Fruit fly (Drosophila melanogaster): ENCODE data around the gene nej.

nej gene

DNA sequence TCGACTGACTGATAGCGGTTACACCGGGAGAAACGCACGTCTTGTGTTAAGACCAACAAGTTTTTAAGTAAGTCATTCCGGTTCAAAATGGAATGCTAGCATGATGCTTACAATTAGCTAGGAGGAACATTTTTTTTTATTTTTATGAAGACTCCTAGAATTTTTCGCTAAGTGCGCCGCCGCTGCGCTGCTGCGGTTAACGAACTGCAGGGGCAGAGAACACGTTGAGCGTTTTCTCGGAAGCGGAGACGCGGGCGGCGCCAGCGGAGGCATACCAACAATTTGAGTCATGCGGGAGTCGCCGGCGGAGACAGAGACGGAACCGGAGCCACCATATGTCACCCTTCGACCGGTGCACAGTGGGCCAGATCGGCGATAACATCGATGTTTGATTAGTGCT lies 40.8 kb downstream of the nej start (continued):
- TF ChIP-seq Eip75B (GFP tag; optimal IDR thresholded peaks at IDR 0.05) (peak; percentile 99), CG11762 (GFP tag; optimal IDR thresholded peaks at IDR 0.05; ENCODE audit: insufficient read depth) (peak; percentile 97), Met (GFP tag; optimal IDR thresholded peaks at IDR 0.05) (peak; percentile 99), Hr4 (GFP tag; optimal IDR thresholded peaks at IDR 0.05) (peak; percentile 98), Blimp-1 (GFP tag; optimal IDR thresholded peaks at IDR 0.05) (peak; percentile 95), Ets96B (tag; optimal IDR thresholded peaks at IDR 0.05) (peak; percentile 94), OdsH (GFP tag; optimal IDR thresholded peaks at IDR 0.05) (peak; percentile 98), CG34406 (GFP tag; optimal IDR thresholded peaks at IDR 0.05) (peak; percentile 98), CG6792 (GFP tag; optimal IDR thresholded peaks at IDR 0.05) (peak; percentile 99), Hr39 (GFP tag; optimal IDR thresholded peaks at IDR 0.05) (peak; percentile 99), Sox102F (GFP tag; optimal IDR thresholded peaks at IDR 0.05) (peak; percentile 98), achi (GFP tag; optimal IDR thresholded peaks at IDR 0.05) (peak; percentile 98), CG1621 (tag; optimal IDR thresholded peaks at IDR 0.05) (peak; percentile 96), svp (GFP tag) (peak; percentile 100), vri (GFP tag; optimal IDR thresholded peaks at IDR 0.05) (peak; percentile 99), CG15336 (GFP tag; IDR thresholded peaks at IDR 0.05) (peak; percentile 97), CG3919 (GFP tag; optimal IDR thresholded peaks at IDR 0.05) (peak; percentile 99), CG32006 (GFP tag; optimal IDR thresholded peaks at IDR 0.05) (peak; percentile 97), Eip78C (GFP tag) (peak; percentile 99), Gug (GFP tag; IDR thresholded peaks at IDR 0.05) (peak; percentile 98), eg (GFP tag; IDR thresholded peaks at IDR 0.05) (peak; percentile 98), CG8119 (GFP tag; IDR thresholded peaks at IDR 0.05) (peak; percentile 97), CG11902 (GFP tag; optimal IDR thresholded peaks at IDR 0.05) (peak; percentile 98), dac (GFP tag; optimal IDR thresholded peaks at IDR 0.05) (peak; percentile 94), esn (GFP tag; optimal IDR thresholded peaks at IDR 0.05) (peak; percentile 99), CG6276 (GFP tag; optimal IDR thresholded peaks at IDR 0.05) (peak; percentile 94), CG3032 (tag; optimal IDR thresholded peaks at IDR 0.05) (peak; percentile 94), CG9139 (GFP tag; optimal IDR thresholded peaks at IDR 0.05) (peak; percentile 96), CG10631 (GFP tag; optimal IDR thresholded peaks at IDR 0.05) (peak; percentile 97)

DNA sequence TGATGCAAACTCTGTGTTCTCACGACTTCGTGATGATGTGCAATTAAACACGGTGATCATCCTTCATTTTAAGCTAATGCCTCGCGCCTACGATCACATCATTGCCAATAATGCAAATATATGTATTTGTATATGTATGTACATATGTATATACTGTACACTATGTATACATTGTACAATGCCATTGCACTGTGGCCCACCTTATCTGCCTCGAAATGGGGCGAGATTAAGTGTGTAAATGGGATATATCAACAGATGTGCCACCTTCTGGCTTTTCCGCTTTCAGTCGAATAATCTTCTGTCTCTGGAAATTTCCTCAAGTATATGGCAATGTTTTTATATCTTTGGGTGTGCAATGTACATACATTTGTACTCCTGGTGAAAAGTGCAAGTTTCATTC lies 42.0 kb downstream of the nej start:
- TF ChIP-seq Eip78C (GFP tag) = peak; percentile 69
- TF ChIP-seq Eip75B (GFP tag; optimal IDR thresholded peaks at IDR 0.05) = peak; percentile 0
- TF ChIP-seq ss (GFP tag; optimal IDR thresholded peaks at IDR 0.05) = peak in 1 of 2 experiments; percentile 22
- no peak for TF ChIP-seq cyc (GFP tag; optimal IDR thresholded peaks at IDR 0.05)
- TF ChIP-seq acj6 (GFP tag; optimal IDR thresholded peaks at IDR 0.05) = no peak
- TF ChIP-seq svp (GFP tag) = peak; percentile 90
- TF ChIP-seq CG8319 (GFP tag; optimal IDR thresholded peaks at IDR 0.05) = no peak
- peak; percentile 34 for TF ChIP-seq dsx (GFP tag; optimal IDR thresholded peaks at IDR 0.05; ENCODE audit: poor library complexity, severe bottlenecking)
- no peak for TF ChIP-seq Sox15 (GFP tag; optimal IDR thresholded peaks at IDR 0.05)
- no peak for TF ChIP-seq CG6276 (GFP tag; optimal IDR thresholded peaks at IDR 0.05)
- TF ChIP-seq fkh (GFP tag; optimal IDR thresholded peaks at IDR 0.05) = peak; percentile 41
- TF ChIP-seq topi (GFP tag; optimal IDR thresholded peaks at IDR 0.05) = peak; percentile 4
- TF ChIP-seq eg (GFP tag; IDR thresholded peaks at IDR 0.05) = no peak
- TF ChIP-seq esn (GFP tag; optimal IDR thresholded peaks at IDR 0.05) = no peak
- no peak for TF ChIP-seq pdm3 (GFP tag; optimal IDR thresholded peaks at IDR 0.05)
- TF ChIP-seq CG6808 (GFP tag; optimal IDR thresholded peaks at IDR 0.05) = peak; percentile 8

DNA sequence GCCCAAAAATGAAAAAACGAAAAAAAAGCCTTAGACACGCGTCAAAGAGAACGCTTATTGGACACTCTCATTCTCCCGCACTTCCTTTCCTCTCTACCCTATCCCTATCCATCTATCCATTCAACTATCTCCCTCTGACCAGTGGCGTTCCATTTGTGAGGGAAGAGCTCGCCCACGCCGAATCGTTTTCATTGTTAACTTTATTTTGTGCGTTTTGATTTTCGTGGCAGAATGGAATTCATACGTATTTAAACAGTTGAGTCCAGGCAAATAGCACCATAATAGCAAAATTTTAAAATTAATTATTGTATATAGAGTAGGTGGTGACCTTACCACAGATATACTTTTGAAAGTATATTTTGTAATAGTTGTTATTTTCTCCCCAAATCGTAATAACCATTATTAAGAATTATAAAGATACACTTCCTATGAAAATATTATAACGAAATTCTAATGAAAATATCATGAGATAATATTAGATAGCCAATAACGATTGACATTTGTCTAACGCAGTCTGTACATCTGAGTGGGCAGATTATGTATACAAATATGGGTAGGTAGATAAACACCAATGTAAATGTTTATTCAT lies 45.6 kb downstream of the nej start:
- TF ChIP-seq Eip78C (GFP tag) (peak; percentile 66), CG10631 (GFP tag; optimal IDR thresholded peaks at IDR 0.05) (peak; percentile 3), CG1621 (tag; optimal IDR thresholded peaks at IDR 0.05) (no peak), topi (GFP tag; optimal IDR thresholded peaks at IDR 0.05) (peak; percentile 7), fkh (GFP tag; optimal IDR thresholded peaks at IDR 0.05) (peak; percentile 53), Met (GFP tag; optimal IDR thresholded peaks at IDR 0.05) (peak; percentile 40), Sox15 (GFP tag; optimal IDR thresholded peaks at IDR 0.05) (no peak), CG8632 (GFP tag; optimal IDR thresholded peaks at IDR 0.05) (peak; percentile 14), CG31627 (GFP tag; optimal IDR thresholded peaks at IDR 0.05) (peak; percentile 14), CG11902 (GFP tag; optimal IDR thresholded peaks at IDR 0.05) (no peak), esn (GFP tag; optimal IDR thresholded peaks at IDR 0.05) (peak; percentile 26), eg (GFP tag; IDR thresholded peaks at IDR 0.05) (no peak), svp (GFP tag) (peak; percentile 82), Smox (GFP tag; optimal IDR thresholded peaks at IDR 0.05) (peak; percentile 28), acj6 (GFP tag; optimal IDR thresholded peaks at IDR 0.05) (peak; percentile 10), net (GFP tag; optimal IDR thresholded peaks at IDR 0.05) (no peak)

All from whole organism, prepupa.